Worm (Caenorhabditis elegans): ENCODE results near the gene ZK328.6.

The ZK328.6 gene

ce11 chrIII:5991142-5991930 is 39.0 kb downstream of the ZK328.6 start, which contains the start of gene T04C9.2:
Gene T04C9.2, plus strand, starts transcription at chrIII:5991880.
- TF ChIP-seq snpc-1.2 (GFP tag; IDR thresholded peaks at IDR 0.05) (no peak), sdz-12 (GFP tag; optimal IDR thresholded peaks at IDR 0.05) (no peak), lim-7 (GFP tag; IDR thresholded peaks at IDR 0.05) (no peak), lsy-2 (tag; optimal IDR thresholded peaks at IDR 0.05) (peak in 1 of 2 experiments; percentile 20), R02D3.7 (tag; optimal IDR thresholded peaks at IDR 0.05) (no peak), zfp-2 (tag; optimal IDR thresholded peaks at IDR 0.05) (no peak), mxl-3 (GFP tag; optimal IDR thresholded peaks at IDR 0.05) (no peak), attf-4 (tag; optimal IDR thresholded peaks at IDR 0.05) (no peak), dmd-8 (GFP tag; IDR thresholded peaks at IDR 0.05) (no peak), lin-1 (GFP tag; IDR thresholded peaks at IDR 0.05) (no peak), Y75B8A.6 (GFP tag; IDR thresholded peaks at IDR 0.05) (no peak), cey-2 (tag; optimal IDR thresholded peaks at IDR 0.05; ENCODE audit: borderline replicate concordance, insufficient read depth) (no peak), gei-8 (GFP tag; optimal IDR thresholded peaks at IDR 0.05) (no peak), nhr-42 (GFP tag; IDR thresholded peaks at IDR 0.05) (no peak), zip-2 (tag; optimal IDR thresholded peaks at IDR 0.05) (no peak), dmd-6 (GFP tag; IDR thresholded peaks at IDR 0.05) (peak; percentile 51; the same call in 1 of the 2 replicates), madf-5 (GFP tag; IDR thresholded peaks at IDR 0.05) (no peak), dmd-9 (GFP tag; IDR thresholded peaks at IDR 0.05) (no peak), daf-16 (GFP tag; optimal IDR thresholded peaks at IDR 0.05) (no peak), daf-16 (tag; optimal IDR thresholded peaks at IDR 0.05) (no peak), ces-1 (GFP tag; optimal IDR thresholded peaks at IDR 0.05) (no peak), fkh-10 (GFP tag; optimal IDR thresholded peaks at IDR 0.05) (peak; percentile 55), F10B5.3 (tag; optimal IDR thresholded peaks at IDR 0.05) (no peak), madf-9 (GFP tag; conservative IDR thresholded peaks at IDR 0.05) (no peak), rbr-2 (tag; optimal IDR thresholded peaks at IDR 0.05) (no peak), mep-1 (tag; optimal IDR thresholded peaks at IDR 0.05) (no peak), fos-1 (tag; optimal IDR thresholded peaks at IDR 0.05) (no peak), F44E2.7 (GFP tag; IDR thresholded peaks at IDR 0.05) (no peak), hlh-11 (tag; optimal IDR thresholded peaks at IDR 0.05) (peak; percentile 44), set-16 (GFP tag; IDR thresholded peaks at IDR 0.05) (no peak), dve-1 (tag; optimal IDR thresholded peaks at IDR 0.05; ENCODE audit: insufficient read depth) (peak; percentile 50), D1046.2 (GFP tag; IDR thresholded peaks at IDR 0.05) (no peak), ceh-32 (tag; optimal IDR thresholded peaks at IDR 0.05; ENCODE audit: poor library complexity) (no peak), nhr-77 (tag; optimal IDR thresholded peaks at IDR 0.05) (no peak), snpc-4 (tag; optimal IDR thresholded peaks at IDR 0.05) (no peak), ceh-62 (tag; optimal IDR thresholded peaks at IDR 0.05) (no peak), ceh-20 (GFP tag; IDR thresholded peaks at IDR 0.05) (peak; percentile 57; the same call in 1 of the 2 replicates), hlh-30 (tag; optimal IDR thresholded peaks at IDR 0.05; ENCODE audit: insufficient read depth) (peak; percentile 38), zip-11 (GFP tag; IDR thresholded peaks at IDR 0.05) (no peak), duxl-1 (tag; optimal IDR thresholded peaks at IDR 0.05; ENCODE audit: poor library complexity) (no peak), lin-13 (GFP tag; optimal IDR thresholded peaks at IDR 0.05) (no peak), mxl-2 (GFP tag; conservative IDR thresholded peaks at IDR 0.05) (no peak), ctbp-1 (GFP tag; IDR thresholded peaks at IDR 0.05) (0 out of 2 replicates have a peak, but pooled peaks have one; percentile 45), tag-97 (GFP tag; IDR thresholded peaks at IDR 0.05) (no peak), ceh-44 (GFP tag; IDR thresholded peaks at IDR 0.05) (no peak), aha-1 (tag) (peak; percentile 82), Y48G9A.11 (GFP tag; IDR thresholded peaks at IDR 0.05) (no peak), nhr-76 (tag; optimal IDR thresholded peaks at IDR 0.05) (no peak), ztf-7 (tag; optimal IDR thresholded peaks at IDR 0.05) (no peak), ZK546.5 (tag; optimal IDR thresholded peaks at IDR 0.05) (no peak), spr-1 (tag; optimal IDR thresholded peaks at IDR 0.05) (no peak)

Data from whole organism, L4 larva.